Worm (Caenorhabditis elegans) whole organism, L1 larva: Measurements from ENCODE around the gene F13H10.6.

Source experiments
- C04F5.9 ChIP-seq: sonication (generic microtip); optimal IDR thresholded peaks from 2 replicates; lab custom pipeline; 2016; ENCODE audit warnings: missing genetic modification characterization, missing compliant biosample characterization
- C34B4.2 ChIP-seq: sonication (generic microtip); optimal IDR thresholded peaks from 2 replicates; lab custom pipeline; 2017; ENCODE audit warnings: mild to moderate bottlenecking, missing genetic modification characterization, missing compliant biosample characterization
- F16B12.6 ChIP-seq: fragments of 150-350 bp; optimal IDR thresholded peaks from 2 replicates; lab custom pipeline; 2014; ENCODE audit warnings: missing biosample characterization, missing genetic modification characterization
- Y116A8C.19 ChIP-seq: sonication (generic microtip); optimal IDR thresholded peaks from 2 replicates; lab custom pipeline; 2016; ENCODE audit warnings: missing compliant biosample characterization, missing genetic modification characterization, borderline replicate concordance
- alr-1 ChIP-seq: fragments of 200-800 bp; sonication (Bioruptor generic); optimal IDR thresholded peaks from 2 replicates; lab custom pipeline; 2018; ENCODE audit warnings: borderline replicate concordance, mild to moderate bottlenecking, missing genetic modification characterization, missing compliant biosample characterization
- ama-1 ChIP-seq: fragments of 150-350 bp; optimal IDR thresholded peaks from 2 replicates; lab custom pipeline; 2014
- ceh-8 ChIP-seq: fragments of 200-800 bp; sonication (Bioruptor generic); optimal IDR thresholded peaks from 2 replicates; lab custom pipeline; 2018; ENCODE audit warnings: mild to moderate bottlenecking, missing genetic modification characterization, moderate library complexity, missing compliant biosample characterization
- ceh-82 ChIP-seq, 3 experiments: fragments of 150-350 bp in 1 of 3; sonication (generic microtip) in 2 of 3; optimal IDR thresholded peaks; 2 replicates each; lab custom pipeline; 2014 to 2017; ENCODE audit warnings: missing biosample characterization in 3 of 3, missing genetic modification characterization in 3 of 3
- ceh-90 ChIP-seq: sonication (generic microtip); optimal IDR thresholded peaks from 2 replicates; lab custom pipeline; 2016; ENCODE audit warnings: missing genetic modification characterization, missing compliant biosample characterization
- dsc-1 ChIP-seq: sonication (generic microtip); optimal IDR thresholded peaks from 2 replicates; lab custom pipeline; 2016; ENCODE audit warnings: mild to moderate bottlenecking, missing genetic modification characterization, missing compliant biosample characterization
- efl-1 ChIP-seq, 4 experiments: fragments of 150-350 bp; optimal IDR thresholded peaks in 3 of 4; peaks in 1 of 4; 1 replicate in 1 of 4; 2 replicates in 3 of 4; lab custom pipeline; 2014; ENCODE audit warnings: missing biosample characterization in 2 of 4, missing genetic modification characterization in 2 of 4, missing genetic modification reagents in 2 of 4
- elt-2 ChIP-seq: sonication (generic microtip); optimal IDR thresholded peaks from 2 replicates; lab custom pipeline; 2016; ENCODE audit warnings: missing genetic modification characterization, mild to moderate bottlenecking, inconsistent platforms, missing compliant biosample characterization, missing genetic modification reagents
- elt-3 ChIP-seq, 6 experiments: fragments of 150-350 bp in 1 of 6; sonication (generic microtip); optimal IDR thresholded peaks; 2 replicates each; lab custom pipeline; 2017 to 2018; ENCODE audit warnings: missing biosample characterization in 6 of 6, missing genetic modification characterization in 6 of 6, inconsistent platforms in 1 of 6
- ets-5 ChIP-seq: fragments of 200-800 bp; sonication (Bioruptor generic); IDR thresholded peaks from 2 replicates; pipeline ENCODE4 v1.3.6; 2022; ENCODE audit warnings: missing genetic modification characterization, missing compliant biosample characterization
- fkh-10 ChIP-seq: sonication (generic microtip); optimal IDR thresholded peaks from 2 replicates; lab custom pipeline; 2017; ENCODE audit warnings: missing biosample characterization, missing genetic modification reagents, missing genetic modification characterization
- fkh-4 ChIP-seq: sonication (generic microtip); optimal IDR thresholded peaks from 2 replicates; lab custom pipeline; 2016; ENCODE audit warnings: missing compliant biosample characterization, missing genetic modification characterization, borderline replicate concordance
- grh-1 ChIP-seq: fragments of 200-800 bp; sonication (Bioruptor generic); IDR thresholded peaks from 2 replicates; pipeline ENCODE4 v1.3.6; 2022; ENCODE audit warnings: missing genetic modification reagents, missing genetic modification characterization, missing compliant biosample characterization
- hlh-4 ChIP-seq: sonication (generic microtip); optimal IDR thresholded peaks from 2 replicates; lab custom pipeline; 2016; ENCODE audit warnings: mild to moderate bottlenecking, missing genetic modification characterization, missing compliant biosample characterization
- irx-1 ChIP-seq: sonication (generic microtip); optimal IDR thresholded peaks from 2 replicates; lab custom pipeline; 2016; ENCODE audit warnings: missing genetic modification characterization, missing compliant biosample characterization
- lin-13 ChIP-seq: fragments of 150-350 bp; optimal IDR thresholded peaks from 2 replicates; lab custom pipeline; 2014; ENCODE audit warnings: missing biosample characterization, missing genetic modification reagents, missing genetic modification characterization
- lin-14 ChIP-seq: fragments of 200-800 bp; sonication (Bioruptor generic); optimal IDR thresholded peaks from 2 replicates; lab custom pipeline; 2018; ENCODE audit warnings: mild to moderate bottlenecking, missing genetic modification characterization, moderate library complexity, missing compliant biosample characterization
- lin-15B ChIP-seq: fragments of 150-350 bp; sonication (generic microtip); optimal IDR thresholded peaks from 3 replicates; lab custom pipeline; 2014; ENCODE audit warnings: missing biosample characterization, missing genetic modification characterization
- lin-39 ChIP-seq: fragments of 150-350 bp; optimal IDR thresholded peaks from 2 replicates; lab custom pipeline; 2014; ENCODE audit warnings: missing biosample characterization, missing genetic modification reagents, missing genetic modification characterization
- lsy-2 ChIP-seq, 2 experiments: fragments of 150-350 bp; optimal IDR thresholded peaks; 2 replicates each; lab custom pipeline; 2014; ENCODE audit warnings: missing biosample characterization in 2 of 2, missing genetic modification characterization in 2 of 2
- mef-2 ChIP-seq: fragments of 150-350 bp; optimal IDR thresholded peaks from 2 replicates; lab custom pipeline; 2014; ENCODE audit warnings: missing biosample characterization, missing genetic modification characterization
- mep-1 ChIP-seq: fragments of 150-350 bp; optimal IDR thresholded peaks from 2 replicates; lab custom pipeline; 2014; ENCODE audit warnings: missing biosample characterization, missing genetic modification characterization
- nhr-11 ChIP-seq: fragments of 150-350 bp; optimal IDR thresholded peaks from 2 replicates; lab custom pipeline; 2014; ENCODE audit warnings: missing biosample characterization, missing genetic modification characterization
- nhr-19 ChIP-seq: fragments of 200-800 bp; sonication (Bioruptor generic); conservative IDR thresholded peaks from 2 replicates; pipeline ENCODE4 v1.3.6; 2022; ENCODE audit warnings: missing genetic modification characterization, missing compliant biosample characterization
- nhr-71 ChIP-seq: sonication (generic microtip); optimal IDR thresholded peaks from 2 replicates; lab custom pipeline; 2016; ENCODE audit warnings: mild to moderate bottlenecking, missing genetic modification characterization, moderate library complexity, missing compliant biosample characterization
- nhr-76 ChIP-seq: sonication (generic microtip); optimal IDR thresholded peaks from 2 replicates; lab custom pipeline; 2017; ENCODE audit warnings: missing biosample characterization, missing genetic modification characterization
- nhr-85 ChIP-seq: sonication (generic microtip); peaks from one replicate; lab custom pipeline; 2016; ENCODE audit warnings: missing genetic modification characterization, inconsistent platforms, missing compliant biosample characterization
- pag-3 ChIP-seq: sonication (generic microtip); optimal IDR thresholded peaks from 2 replicates; lab custom pipeline; 2017; ENCODE audit warnings: missing genetic modification characterization, mild to moderate bottlenecking, missing compliant biosample characterization, antibody characterized with exemption, borderline replicate concordance; ENCODE audit not compliant: insufficient read depth
- pqm-1 ChIP-seq: sonication (generic microtip); optimal IDR thresholded peaks from 3 replicates; lab custom pipeline; 2017; ENCODE audit warnings: missing biosample characterization, missing genetic modification characterization
- snpc-4 ChIP-seq: fragments of 150-350 bp; optimal IDR thresholded peaks from 2 replicates; lab custom pipeline; 2014; ENCODE audit warnings: missing biosample characterization, missing genetic modification characterization
- snu-23 ChIP-seq: sonication (generic microtip); optimal IDR thresholded peaks from 2 replicates; lab custom pipeline; 2016; ENCODE audit warnings: missing genetic modification characterization, missing compliant biosample characterization
- tbx-2 ChIP-seq: sonication (generic microtip); optimal IDR thresholded peaks from 2 replicates; lab custom pipeline; 2016; ENCODE audit warnings: missing genetic modification characterization, missing compliant biosample characterization
- tlp-1 ChIP-seq: fragments of 150-350 bp; optimal IDR thresholded peaks from 2 replicates; lab custom pipeline; 2014; ENCODE audit warnings: missing biosample characterization, missing genetic modification characterization
- unc-62 ChIP-seq: fragments of 150-350 bp; optimal IDR thresholded peaks from 2 replicates; lab custom pipeline; 2014; ENCODE audit warnings: missing biosample characterization, missing genetic modification reagents, missing genetic modification characterization
- unc-86 ChIP-seq: sonication (generic microtip); optimal IDR thresholded peaks from 2 replicates; lab custom pipeline; 2016; ENCODE audit warnings: missing genetic modification characterization, missing compliant biosample characterization
- unc-98 ChIP-seq: fragments of 200-800 bp; sonication (Bioruptor generic); IDR thresholded peaks from 2 replicates; pipeline ENCODE4 v1.3.6; 2022; ENCODE audit warnings: missing genetic modification characterization, missing compliant biosample characterization
- xbp-1 ChIP-seq: sonication (generic microtip); optimal IDR thresholded peaks from 2 replicates; lab custom pipeline; 2016; ENCODE audit warnings: missing genetic modification characterization, missing compliant biosample characterization
- zag-1 ChIP-seq: fragments of 150-350 bp; optimal IDR thresholded peaks from 2 replicates; lab custom pipeline; 2014; ENCODE audit warnings: missing biosample characterization, missing genetic modification characterization

F13H10.6 gene

ce11 chrIV:11030117-11030516, 21.0 kb downstream of the F13H10.6 start:
- TF ChIP-seq snu-23 (no peak), grh-1 (no peak), nhr-11 (no peak), efl-1 (optimal IDR thresholded peaks at IDR 0.05; lab: Kevin White, UChicago) (no peak), efl-1 (GFP tag; optimal IDR thresholded peaks at IDR 0.05 in 1 of 2; lab: Kevin White, UChicago) (no peak), ama-1 (lab: Kevin White, UChicago) (no peak), pqm-1 (no peak), pag-3 (no peak), elt-3 (tag; optimal IDR thresholded peaks at IDR 0.05; lab: Kevin White, UChicago) (no peak), unc-62 (GFP tag; lab: Kevin White, UChicago) (no peak), fkh-10 (GFP tag; lab: Kevin White, UChicago) (no peak)

ce11 chrIV:11030893-11031292, 21.8 kb downstream of the F13H10.6 start, which contains the start of gene hrg-4:
TSS of gene hrg-4 (minus strand) at chrIV:11030993.
- TF ChIP-seq ceh-8 (GFP tag; lab: Kevin White, UChicago) (no peak), C34B4.2 (tag; lab: Kevin White, UChicago) (no peak), fkh-10 (GFP tag; lab: Kevin White, UChicago) (no peak), zag-1 (tag; lab: Kevin White, UChicago) (no peak)

- TF ChIP-seq elt-2 (tag; lab: Kevin White, UChicago) = peak; percentile 71
- TF ChIP-seq fkh-4 (tag; lab: Kevin White, UChicago) = no peak
These were observed 22.5 kb downstream of the F13H10.6 start for ce11 chrIV:11031640-11032039.

ce11 chrIV:11032288-11032687, 23.2 kb downstream of the F13H10.6 start, which contains the start of gene hrg-6:
TSS of gene hrg-6 (plus strand) at chrIV:11032588.
- no peak for TF ChIP-seq efl-1 (optimal IDR thresholded peaks at IDR 0.05; lab: Kevin White, UChicago)
- peak in 1 of 2 experiments; percentile 78 for TF ChIP-seq efl-1 (GFP tag; optimal IDR thresholded peaks at IDR 0.05 in 1 of 2; lab: Kevin White, UChicago)
- TF ChIP-seq nhr-71 = no peak
- TF ChIP-seq nhr-19 (GFP tag; lab: Robert Waterston, UW) = no peak
- TF ChIP-seq, all 84 proteins: peak for 1

ce11 chrIV:11036222-11036621, 27.1 kb downstream of the F13H10.6 start, which contains the start of gene fkb-1:
TSS of gene fkb-1 (plus strand) at chrIV:11036582.
- TF ChIP-seq nhr-11 (peak; percentile 45), mef-2 (tag; lab: Kevin White, UChicago) (no peak), hlh-4 (tag; lab: Kevin White, UChicago) (no peak), ceh-90 (tag; lab: Kevin White, UChicago) (no peak), ceh-82 (tag; optimal IDR thresholded peaks at IDR 0.05; lab: Kevin White, UChicago) (peak; percentile 39 to 67 (median 60)), nhr-76 (tag; lab: Kevin White, UChicago) (no peak), mep-1 (tag; lab: Kevin White, UChicago) (peak; percentile 83), Y116A8C.19 (no peak), C04F5.9 (tag; lab: Kevin White, UChicago) (no peak), elt-3 (tag; optimal IDR thresholded peaks at IDR 0.05; lab: Kevin White, UChicago) (peak in 1 of 6 experiments; percentile 45), lsy-2 (tag; optimal IDR thresholded peaks at IDR 0.05; lab: Kevin White, UChicago) (peak; percentile 82 to 85), fkh-4 (tag; lab: Kevin White, UChicago) (no peak), nhr-19 (GFP tag; lab: Robert Waterston, UW) (peak; percentile 71), ets-5 (GFP tag; lab: Robert Waterston, UW) (no peak), F16B12.6 (tag; lab: Kevin White, UChicago) (peak; percentile 47), lin-13 (peak; percentile 47), tbx-2 (tag; lab: Kevin White, UChicago) (peak; percentile 76), lin-14 (GFP tag; lab: Kevin White, UChicago) (peak; percentile 82), snpc-4 (tag; lab: Kevin White, UChicago) (peak; percentile 12), C34B4.2 (tag; lab: Kevin White, UChicago) (no peak), ama-1 (lab: Kevin White, UChicago) (no peak), unc-98 (no peak), nhr-85 (peak; percentile 84), pqm-1 (no peak), irx-1 (tag; lab: Kevin White, UChicago) (peak; percentile 61), grh-1 (no peak), lin-39 (peak; percentile 54), unc-86 (tag; lab: Kevin White, UChicago) (peak; percentile 56), efl-1 (optimal IDR thresholded peaks at IDR 0.05; lab: Kevin White, UChicago) (peak; percentile 66 to 78), efl-1 (GFP tag; optimal IDR thresholded peaks at IDR 0.05 in 1 of 2; lab: Kevin White, UChicago) (peak; percentile 68 to 96), xbp-1 (tag; lab: Kevin White, UChicago) (peak; percentile 94), lin-15B (tag; lab: Kevin White, UChicago) (peak; percentile 6), dsc-1 (tag; lab: Kevin White, UChicago) (peak; percentile 61), fkh-10 (GFP tag; lab: Kevin White, UChicago) (no peak), tlp-1 (tag; lab: Kevin White, UChicago) (no peak), snu-23 (peak; percentile 86), alr-1 (no peak), unc-62 (GFP tag; lab: Kevin White, UChicago) (no peak)
